Worm (Caenorhabditis elegans): ENCODE data around the gene C31B8.16.

DNA sequence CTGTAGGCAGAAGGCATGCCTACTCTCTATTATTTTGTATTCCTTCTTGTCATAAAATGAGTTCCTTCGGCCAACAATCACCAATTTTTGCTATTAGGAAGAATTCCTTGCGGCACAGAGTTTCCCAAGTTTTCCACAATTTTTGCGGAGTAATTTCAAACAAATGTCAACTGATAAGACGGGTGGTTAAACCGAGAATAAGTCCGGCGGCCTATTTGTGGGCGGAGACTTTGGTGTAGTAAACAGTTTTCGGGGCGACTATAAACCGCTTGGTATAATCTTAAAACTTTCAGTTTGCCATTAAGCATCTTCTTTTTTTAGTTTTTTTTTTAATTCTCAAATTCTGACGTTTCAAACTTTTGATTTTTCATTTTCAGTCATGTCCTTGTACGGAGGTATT is 48.8 kb upstream of the C31B8.16 start, which contains the start of gene ifc-1:
- no peak for TF ChIP-seq K02D7.2 (tag; optimal IDR thresholded peaks at IDR 0.05)
- no peak for TF ChIP-seq hlh-13 (GFP tag; optimal IDR thresholded peaks at IDR 0.05)
- no peak for TF ChIP-seq unc-42 (tag; optimal IDR thresholded peaks at IDR 0.05)
- TF ChIP-seq rnt-1 (tag; optimal IDR thresholded peaks at IDR 0.05): no peak
- TF ChIP-seq dve-1 (tag; optimal IDR thresholded peaks at IDR 0.05): no peak
- TF ChIP-seq F13H6.1 (tag; optimal IDR thresholded peaks at IDR 0.05): no peak
- TF ChIP-seq fkh-10 (GFP tag; optimal IDR thresholded peaks at IDR 0.05): no peak
